Worm (Caenorhabditis elegans): Measurements from ENCODE around the gene lido-13.
A peak's percentile ranks its signal among the peaks of the same experiment; 100 is the strongest.

lido-13 gene

ce11 chrII:3014196-3014849 lies 39.8 kb downstream of the lido-13 start, which contains the start of gene C41H7.2:
TSS of gene C41H7.2 (plus strand) at chrII:3014817.
- TF ChIP-seq fkh-10 (GFP tag; optimal IDR thresholded peaks at IDR 0.05) (no peak), pqm-1 (tag; optimal IDR thresholded peaks at IDR 0.05) (peak; percentile 49), mml-1 (tag; optimal IDR thresholded peaks at IDR 0.05) (no peak), nhr-12 (tag; optimal IDR thresholded peaks at IDR 0.05) (no peak), ztf-11 (tag; optimal IDR thresholded peaks at IDR 0.05) (no peak), nfya-1 (tag; optimal IDR thresholded peaks at IDR 0.05; ENCODE audit: insufficient read depth) (peak; percentile 83), elt-3 (tag; optimal IDR thresholded peaks at IDR 0.05) (no peak), tbx-2 (tag; optimal IDR thresholded peaks at IDR 0.05) (no peak), elt-2 (tag; optimal IDR thresholded peaks at IDR 0.05) (peak; percentile 91), lsy-12 (tag; optimal IDR thresholded peaks at IDR 0.05) (no peak), nhr-237 (tag; optimal IDR thresholded peaks at IDR 0.05) (no peak), nhr-28 (tag; optimal IDR thresholded peaks at IDR 0.05) (no peak), ceh-16 (tag; optimal IDR thresholded peaks at IDR 0.05) (no peak)

ce11 chrII:3012133-3012532 lies 42.0 kb downstream of the lido-13 start, which contains the start of gene C41H7.9:
TSS of gene C41H7.9 (minus strand) at chrII:3012233.
- no peak for TF ChIP-seq nhr-77 (tag; optimal IDR thresholded peaks at IDR 0.05)
- TF ChIP-seq skn-1 (tag; optimal IDR thresholded peaks at IDR 0.05): no peak
- TF ChIP-seq fos-1 (tag; optimal IDR thresholded peaks at IDR 0.05): no peak
- no peak for TF ChIP-seq daf-12 (tag; optimal IDR thresholded peaks at IDR 0.05)
- no peak for TF ChIP-seq aly-2 (tag; optimal IDR thresholded peaks at IDR 0.05)
- no peak for TF ChIP-seq nhr-76 (tag; optimal IDR thresholded peaks at IDR 0.05)
- no peak for TF ChIP-seq unc-39 (tag; optimal IDR thresholded peaks at IDR 0.05)
- no peak for TF ChIP-seq fkh-2 (tag; optimal IDR thresholded peaks at IDR 0.05)
- no peak for TF ChIP-seq mml-1 (tag; optimal IDR thresholded peaks at IDR 0.05)
- TF ChIP-seq zag-1 (tag; optimal IDR thresholded peaks at IDR 0.05): no peak
- TF ChIP-seq elt-1 (tag; optimal IDR thresholded peaks at IDR 0.05): no peak
- TF ChIP-seq ztf-4 (tag; optimal IDR thresholded peaks at IDR 0.05): no peak
- TF ChIP-seq elt-2 (tag; optimal IDR thresholded peaks at IDR 0.05): no peak
- no peak for TF ChIP-seq R02D3.7 (tag; optimal IDR thresholded peaks at IDR 0.05)
- TF ChIP-seq lsy-12 (tag; optimal IDR thresholded peaks at IDR 0.05): no peak
- TF ChIP-seq ceh-82 (tag; optimal IDR thresholded peaks at IDR 0.05): no peak
- no peak for TF ChIP-seq nfya-1 (tag; optimal IDR thresholded peaks at IDR 0.05; ENCODE audit: insufficient read depth)
- TF ChIP-seq pqm-1 (tag; optimal IDR thresholded peaks at IDR 0.05): no peak
- TF ChIP-seq mdl-1 (tag; optimal IDR thresholded peaks at IDR 0.05): no peak

ce11 chrII:3008400-3008799 lies 45.7 kb downstream of the lido-13 start, which contains the start of gene sdz-5:
TSS of gene sdz-5 (plus strand) at chrII:3008700.
- TF ChIP-seq nhr-237 (tag; optimal IDR thresholded peaks at IDR 0.05) (no peak), nhr-12 (tag; optimal IDR thresholded peaks at IDR 0.05) (no peak), lsy-12 (tag; optimal IDR thresholded peaks at IDR 0.05) (no peak), ceh-82 (tag; optimal IDR thresholded peaks at IDR 0.05) (no peak), ztf-4 (tag; optimal IDR thresholded peaks at IDR 0.05) (no peak), ceh-16 (tag; optimal IDR thresholded peaks at IDR 0.05) (no peak), nfya-1 (tag; optimal IDR thresholded peaks at IDR 0.05; ENCODE audit: insufficient read depth) (no peak), nhr-77 (tag; optimal IDR thresholded peaks at IDR 0.05) (no peak), nhr-11 (tag; optimal IDR thresholded peaks at IDR 0.05) (no peak)

ce11 chrII:3005499-3005898 lies 48.6 kb downstream of the lido-13 start, which contains the start of gene lido-12:
TSS of gene lido-12 (plus strand) at chrII:3005799.
- TF ChIP-seq elt-2 (tag; optimal IDR thresholded peaks at IDR 0.05): no peak
- TF ChIP-seq sea-2 (GFP tag; optimal IDR thresholded peaks at IDR 0.05): no peak
- no peak for TF ChIP-seq nhr-43 (tag; optimal IDR thresholded peaks at IDR 0.05; ENCODE audit: poor library complexity, severe bottlenecking)
- no peak for TF ChIP-seq nhr-23 (tag; optimal IDR thresholded peaks at IDR 0.05)
- no peak for TF ChIP-seq nhr-12 (tag; optimal IDR thresholded peaks at IDR 0.05)
- TF ChIP-seq skn-1 (tag; optimal IDR thresholded peaks at IDR 0.05): no peak
- no peak for TF ChIP-seq egl-27 (tag; optimal IDR thresholded peaks at IDR 0.05)
- TF ChIP-seq fos-1 (tag; optimal IDR thresholded peaks at IDR 0.05): no peak
- no peak for TF ChIP-seq nhr-237 (tag; optimal IDR thresholded peaks at IDR 0.05)
- no peak for TF ChIP-seq nhr-28 (tag; optimal IDR thresholded peaks at IDR 0.05)
- no peak for TF ChIP-seq egl-5 (tag; optimal IDR thresholded peaks at IDR 0.05)
- TF ChIP-seq ztf-11 (tag; optimal IDR thresholded peaks at IDR 0.05): no peak
- no peak for TF ChIP-seq tbx-2 (tag; optimal IDR thresholded peaks at IDR 0.05)
- TF ChIP-seq snpc-4 (tag; optimal IDR thresholded peaks at IDR 0.05): no peak

All from whole organism, L3 larva.